Worm (Caenorhabditis elegans): ENCODE results near the gene F54D12.7.

Gene F54D12.7

ce11 chrII:1360257-1360656 is 24.9 kb downstream of the F54D12.7 start:
- TF ChIP-seq F16B12.6 (tag; optimal IDR thresholded peaks at IDR 0.05) (no peak), sox-4 (tag; optimal IDR thresholded peaks at IDR 0.05) (no peak), fkh-10 (GFP tag; optimal IDR thresholded peaks at IDR 0.05) (no peak), hlh-4 (tag; optimal IDR thresholded peaks at IDR 0.05) (no peak), efl-3 (GFP tag; optimal IDR thresholded peaks at IDR 0.05) (no peak), mdl-1 (tag; optimal IDR thresholded peaks at IDR 0.05) (no peak), nhr-28 (tag; optimal IDR thresholded peaks at IDR 0.05) (no peak), mep-1 (tag; optimal IDR thresholded peaks at IDR 0.05) (no peak), fkh-4 (tag; optimal IDR thresholded peaks at IDR 0.05; ENCODE audit: borderline replicate concordance) (no peak), aha-1 (tag; optimal IDR thresholded peaks at IDR 0.05) (no peak), xbp-1 (tag; optimal IDR thresholded peaks at IDR 0.05) (no peak), efl-1 (optimal IDR thresholded peaks at IDR 0.05) (no peak), efl-1 (GFP tag; optimal IDR thresholded peaks at IDR 0.05 in 1 of 2) (no peak)

ce11 chrII:1357905-1358304 is 27.3 kb downstream of the F54D12.7 start, which contains the start of gene C13A10.2:
TSS of gene C13A10.2 (minus strand) at chrII:1358005.
- TF ChIP-seq ceh-82 (tag; optimal IDR thresholded peaks at IDR 0.05) (no peak), unc-98 (GFP tag; IDR thresholded peaks at IDR 0.05) (no peak), sptf-1 (tag; optimal IDR thresholded peaks at IDR 0.05) (no peak), lsy-2 (tag; optimal IDR thresholded peaks at IDR 0.05) (peak in 1 of 2 experiments; percentile 9)

- TF ChIP-seq efl-1 (optimal IDR thresholded peaks at IDR 0.05) (peak in 1 of 2 experiments; percentile 54), efl-1 (GFP tag; optimal IDR thresholded peaks at IDR 0.05 in 1 of 2) (peak in 1 of 2 experiments; percentile 59), pag-3 (tag; optimal IDR thresholded peaks at IDR 0.05; ENCODE audit: borderline replicate concordance, insufficient read depth) (no peak)
Observed at ce11 chrII:1357262-1357661, 27.9 kb downstream of the F54D12.7 start.

- TF ChIP-seq ztf-11 (tag; optimal IDR thresholded peaks at IDR 0.05) (no peak), elt-2 (tag; optimal IDR thresholded peaks at IDR 0.05) (peak; percentile 38), hpl-2 (GFP tag; optimal IDR thresholded peaks at IDR 0.05) (no peak)
Observed at ce11 chrII:1355480-1355879, 29.7 kb downstream of the F54D12.7 start, which contains the start of gene C13A10.1. TSS of gene C13A10.1 (minus strand) at chrII:1355649.

ce11 chrII:1344524-1345119 is 40.6 kb downstream of the F54D12.7 start:
- TF ChIP-seq elt-2 (tag; optimal IDR thresholded peaks at IDR 0.05), result no peak
- TF ChIP-seq aha-1 (tag; optimal IDR thresholded peaks at IDR 0.05), result no peak
- no peak for TF ChIP-seq lir-3 (tag; optimal IDR thresholded peaks at IDR 0.05; ENCODE audit: poor library complexity)
- TF ChIP-seq ceh-90 (tag; optimal IDR thresholded peaks at IDR 0.05), result no peak
- no peak for TF ChIP-seq mab-9 (GFP tag; IDR thresholded peaks at IDR 0.05)
- no peak for TF ChIP-seq dsc-1 (tag; optimal IDR thresholded peaks at IDR 0.05)
- TF ChIP-seq rnt-1 (tag; optimal IDR thresholded peaks at IDR 0.05), result no peak
- no peak for TF ChIP-seq unc-30 (tag; optimal IDR thresholded peaks at IDR 0.05)
- TF ChIP-seq lsy-2 (tag; optimal IDR thresholded peaks at IDR 0.05), result peak in 1 of 2 experiments; percentile 6
- no peak for TF ChIP-seq xbp-1 (tag; optimal IDR thresholded peaks at IDR 0.05)
- TF ChIP-seq mep-1 (tag; optimal IDR thresholded peaks at IDR 0.05), result no peak
- TF ChIP-seq efl-3 (GFP tag; optimal IDR thresholded peaks at IDR 0.05), result no peak
- no peak for TF ChIP-seq jun-1 (tag; optimal IDR thresholded peaks at IDR 0.05)
- TF ChIP-seq mef-2 (tag; optimal IDR thresholded peaks at IDR 0.05), result no peak
- TF ChIP-seq elt-3 (tag; optimal IDR thresholded peaks at IDR 0.05), result no peak
- no peak for TF ChIP-seq tbx-2 (tag; optimal IDR thresholded peaks at IDR 0.05)
- no peak for TF ChIP-seq unc-62 (GFP tag; optimal IDR thresholded peaks at IDR 0.05)
- no peak for TF ChIP-seq unc-98 (GFP tag; IDR thresholded peaks at IDR 0.05)
- no peak for TF ChIP-seq nhr-20 (tag; optimal IDR thresholded peaks at IDR 0.05)
- TF ChIP-seq nhr-77 (tag; optimal IDR thresholded peaks at IDR 0.05), result no peak
- no peak for TF ChIP-seq sox-4 (tag; optimal IDR thresholded peaks at IDR 0.05)
- no peak for TF ChIP-seq fkh-4 (tag; optimal IDR thresholded peaks at IDR 0.05; ENCODE audit: borderline replicate concordance)
- TF ChIP-seq fos-1 (tag; optimal IDR thresholded peaks at IDR 0.05), result no peak
- peak in 1 of 3 experiments; percentile 11 for TF ChIP-seq dpl-1 (GFP tag; optimal IDR thresholded peaks at IDR 0.05)
- TF ChIP-seq nhr-47 (tag; optimal IDR thresholded peaks at IDR 0.05), result no peak
- TF ChIP-seq egl-13 (tag; optimal IDR thresholded peaks at IDR 0.05), result no peak
- TF ChIP-seq isw-1 (GFP tag; IDR thresholded peaks at IDR 0.05), result no peak
- TF ChIP-seq C04F5.9 (tag; optimal IDR thresholded peaks at IDR 0.05), result no peak
- TF ChIP-seq egl-27 (tag; optimal IDR thresholded peaks at IDR 0.05), result no peak
- no peak for TF ChIP-seq snpc-4 (tag; optimal IDR thresholded peaks at IDR 0.05)
- no peak for TF ChIP-seq efl-1 (optimal IDR thresholded peaks at IDR 0.05)
- TF ChIP-seq efl-1 (GFP tag; optimal IDR thresholded peaks at IDR 0.05 in 1 of 2), result peak in 1 of 2 experiments; percentile 2
